Worm (Caenorhabditis elegans): ENCODE results near the gene dach-1.

dach-1 gene

ce11 chrV:3949723-3950122, at the start of gene dach-1:
dach-1 (plus strand) TSS chrV:3950023.
- TF ChIP-seq hrde-1 (tag; optimal IDR thresholded peaks at IDR 0.05; ENCODE audit: borderline replicate concordance) (no peak), rcor-1 (GFP tag; IDR thresholded peaks at IDR 0.05) (no peak), F23B12.7 (tag; optimal IDR thresholded peaks at IDR 0.05; ENCODE audit: insufficient read depth) (no peak), ceh-58 (GFP tag; IDR thresholded peaks at IDR 0.05) (no peak), Y53F4B.3 (GFP tag; IDR thresholded peaks at IDR 0.05) (no peak), lsy-27 (tag; optimal IDR thresholded peaks at IDR 0.05; ENCODE audit: borderline replicate concordance, insufficient read depth) (no peak), T26A5.8 (tag; optimal IDR thresholded peaks at IDR 0.05) (no peak), bed-2 (GFP tag; IDR thresholded peaks at IDR 0.05) (no peak), bed-1 (GFP tag; IDR thresholded peaks at IDR 0.05) (no peak), madf-6 (GFP tag; IDR thresholded peaks at IDR 0.05) (no peak), cebp-2 (GFP tag; IDR thresholded peaks at IDR 0.05) (no peak), sea-2 (GFP tag; IDR thresholded peaks at IDR 0.05) (no peak), T07F8.4 (tag; optimal IDR thresholded peaks at IDR 0.05) (no peak), let-526 (GFP tag; IDR thresholded peaks at IDR 0.05) (no peak), dpl-1 (GFP tag; optimal IDR thresholded peaks at IDR 0.05) (no peak), nhr-27 (tag; optimal IDR thresholded peaks at IDR 0.05) (no peak), ama-1 (optimal IDR thresholded peaks at IDR 0.05) (no peak), ama-1 (GFP tag; optimal IDR thresholded peaks at IDR 0.05) (no peak), C06A6.2 (GFP tag; conservative IDR thresholded peaks at IDR 0.05) (no peak), egl-18 (GFP tag; IDR thresholded peaks at IDR 0.05) (no peak)

ce11 chrV:3900102-3900501, 49.7 kb upstream of the dach-1 start, which contains the start of gene irld-22:
irld-22 (minus strand) TSS chrV:3900202.
- TF ChIP-seq ztf-3 (GFP tag; optimal IDR thresholded peaks at IDR 0.05) (no peak), xnd-1 (tag; optimal IDR thresholded peaks at IDR 0.05) (no peak), C06A6.2 (GFP tag; conservative IDR thresholded peaks at IDR 0.05) (no peak), aptf-3 (GFP tag; IDR thresholded peaks at IDR 0.05) (no peak), ama-1 (optimal IDR thresholded peaks at IDR 0.05) (no peak), ama-1 (GFP tag; optimal IDR thresholded peaks at IDR 0.05) (no peak), nfya-2 (GFP tag; IDR thresholded peaks at IDR 0.05) (no peak), nhr-179 (tag; optimal IDR thresholded peaks at IDR 0.05) (no peak), madf-3 (GFP tag; IDR thresholded peaks at IDR 0.05) (no peak), let-607 (tag; optimal IDR thresholded peaks at IDR 0.05) (no peak), zim-3 (tag; optimal IDR thresholded peaks at IDR 0.05) (no peak), Y53G8AR.9 (GFP tag; conservative IDR thresholded peaks at IDR 0.05) (no peak), athp-1 (tag; optimal IDR thresholded peaks at IDR 0.05) (no peak), F37B4.10 (GFP tag; IDR thresholded peaks at IDR 0.05) (no peak), gei-17 (GFP tag; optimal IDR thresholded peaks at IDR 0.05) (no peak), snpc-3.4 (tag; optimal IDR thresholded peaks at IDR 0.05) (no peak), repo-1 (tag; optimal IDR thresholded peaks at IDR 0.05) (no peak), hmg-20 (GFP tag; IDR thresholded peaks at IDR 0.05) (no peak), ceh-100 (GFP tag; IDR thresholded peaks at IDR 0.05) (no peak), ccch-3 (GFP tag; optimal IDR thresholded peaks at IDR 0.05) (no peak), hrde-1 (tag; optimal IDR thresholded peaks at IDR 0.05; ENCODE audit: borderline replicate concordance) (no peak)
